Fruit fly (Drosophila melanogaster) whole organism, prepupa: ENCODE measurements around the gene CSN6.

Experiments used
- Blimp-1 ChIP-seq: fragments of 200-800 bp; sonication (Bioruptor generic); optimal IDR thresholded peaks from 3 replicates; lab custom pipeline; 2017; ENCODE audit warnings: missing biosample characterization, missing genetic modification characterization, mild to moderate bottlenecking, moderate library complexity, missing genetic modification reagents
- CG10631 ChIP-seq: fragments of 200-800 bp; sonication (Bioruptor generic); optimal IDR thresholded peaks from 2 replicates; lab custom pipeline; 2016; ENCODE audit warnings: missing biosample characterization, missing genetic modification characterization
- CG11294 ChIP-seq: fragments of 200-800 bp; sonication (Bioruptor generic); IDR thresholded peaks from 2 replicates; pipeline ENCODE4 v1.3.6; 2022; ENCODE audit warnings: missing biosample characterization, missing genetic modification characterization
- CG11902 ChIP-seq: fragments of 200-800 bp; sonication (Bioruptor generic); optimal IDR thresholded peaks from 3 replicates; lab custom pipeline; 2016; ENCODE audit warnings: missing biosample characterization, missing genetic modification characterization
- CG15336 ChIP-seq: fragments of 200-800 bp; sonication (Bioruptor generic); IDR thresholded peaks from 2 replicates; pipeline ENCODE4 v1.3.6; 2022; ENCODE audit warnings: missing biosample characterization, missing genetic modification characterization
- CG1621 ChIP-seq: fragments of 200-800 bp; sonication (Bioruptor generic); optimal IDR thresholded peaks from 3 replicates; lab custom pipeline; 2018; ENCODE audit warnings: missing biosample characterization, mild to moderate bottlenecking, missing genetic modification characterization
- CG16779 ChIP-seq: fragments of 200-800 bp; sonication (Bioruptor generic); optimal IDR thresholded peaks from 3 replicates; lab custom pipeline; 2017; ENCODE audit warnings: missing biosample characterization, mild to moderate bottlenecking, missing genetic modification characterization
- CG3032 ChIP-seq: fragments of 200-800 bp; optimal IDR thresholded peaks from 2 replicates; lab custom pipeline; 2019; ENCODE audit warnings: missing biosample characterization, mild to moderate bottlenecking, missing genetic modification characterization, moderate library complexity
- CG32006 ChIP-seq: fragments of 200-800 bp; sonication (Bioruptor generic); optimal IDR thresholded peaks from 3 replicates; lab custom pipeline; 2017; ENCODE audit warnings: missing biosample characterization, mild to moderate bottlenecking, missing genetic modification characterization
- CG34406 ChIP-seq: fragments of 200-800 bp; sonication (Bioruptor generic); optimal IDR thresholded peaks from 3 replicates; lab custom pipeline; 2016; ENCODE audit warnings: missing biosample characterization, missing genetic modification characterization
- CG3919 ChIP-seq: fragments of 200-800 bp; sonication (Bioruptor generic); optimal IDR thresholded peaks from 3 replicates; lab custom pipeline; 2016; ENCODE audit warnings: missing biosample characterization, missing genetic modification characterization
- CG4318 ChIP-seq: fragments of 200-800 bp; sonication (Bioruptor generic); optimal IDR thresholded peaks from 3 replicates; lab custom pipeline; 2017; ENCODE audit warnings: missing biosample characterization, mild to moderate bottlenecking, missing genetic modification characterization
- CG6163 ChIP-seq: fragments of 200-800 bp; sonication (Bioruptor generic); IDR thresholded peaks from 3 replicates; pipeline ENCODE4 v1.3.6; 2022; ENCODE audit warnings: missing biosample characterization, missing genetic modification characterization
- CG6276 ChIP-seq: fragments of 200-800 bp; sonication (Bioruptor generic); optimal IDR thresholded peaks from 2 replicates; lab custom pipeline; 2017; ENCODE audit warnings: missing biosample characterization, mild to moderate bottlenecking, missing genetic modification characterization
- CG6792 ChIP-seq: fragments of 200-800 bp; sonication (Bioruptor generic); optimal IDR thresholded peaks from 3 replicates; lab custom pipeline; 2016; ENCODE audit warnings: missing biosample characterization, missing genetic modification characterization
- CG6808 ChIP-seq: fragments of 200-800 bp; sonication (Bioruptor generic); optimal IDR thresholded peaks from 3 replicates; lab custom pipeline; 2017; ENCODE audit warnings: missing biosample characterization, missing genetic modification characterization, mild to moderate bottlenecking, moderate library complexity, missing genetic modification reagents
- CG6854 ChIP-seq: fragments of 200-800 bp; sonication (Bioruptor generic); optimal IDR thresholded peaks from 2 replicates; lab custom pipeline; 2017; ENCODE audit warnings: missing biosample characterization, mild to moderate bottlenecking, missing genetic modification characterization
- CG7368 ChIP-seq: fragments of 200-800 bp; sonication (Bioruptor generic); optimal IDR thresholded peaks from 3 replicates; lab custom pipeline; 2016; ENCODE audit warnings: missing biosample characterization, missing genetic modification characterization
- CG8119 ChIP-seq: fragments of 200-800 bp; sonication (Bioruptor generic); IDR thresholded peaks from 3 replicates; pipeline ENCODE4 v1.3.6; 2022; ENCODE audit warnings: missing biosample characterization, missing genetic modification characterization
- CG8319 ChIP-seq: fragments of 200-800 bp; sonication (Bioruptor generic); optimal IDR thresholded peaks from 3 replicates; lab custom pipeline; 2016; ENCODE audit warnings: missing biosample characterization, missing genetic modification characterization
- CG9139 ChIP-seq: fragments of 200-800 bp; sonication (Bioruptor generic); optimal IDR thresholded peaks from 3 replicates; lab custom pipeline; 2017; ENCODE audit warnings: missing biosample characterization, mild to moderate bottlenecking, missing genetic modification characterization
- Eip75B ChIP-seq: fragments of 200-800 bp; sonication (Bioruptor generic); optimal IDR thresholded peaks from 3 replicates; lab custom pipeline; 2016; ENCODE audit warnings: missing biosample characterization, missing genetic modification characterization
- Eip78C ChIP-seq: fragments of 200-800 bp; sonication (Bioruptor generic); peaks from one replicate; lab custom pipeline; 2016; ENCODE audit warnings: missing biosample characterization, missing genetic modification characterization
- Eip93F ChIP-seq: fragments of 200-800 bp; sonication (Bioruptor generic); optimal IDR thresholded peaks from 2 replicates; lab custom pipeline; 2016; ENCODE audit warnings: missing biosample characterization, mild to moderate bottlenecking, missing genetic modification characterization
- Hr38 ChIP-seq: sonication (Bioruptor generic); optimal IDR thresholded peaks from 2 replicates; lab custom pipeline; 2016; ENCODE audit warnings: missing biosample characterization, missing genetic modification characterization
- Hr39 ChIP-seq: fragments of 200-800 bp; sonication (Bioruptor generic); optimal IDR thresholded peaks from 2 replicates; lab custom pipeline; 2016; ENCODE audit warnings: missing biosample characterization, missing genetic modification characterization
- Lpt ChIP-seq: fragments of 200-800 bp; sonication (Bioruptor generic); optimal IDR thresholded peaks from 3 replicates; lab custom pipeline; 2016; ENCODE audit warnings: missing biosample characterization, missing genetic modification characterization
- Met ChIP-seq: fragments of 200-800 bp; sonication (Bioruptor generic); optimal IDR thresholded peaks from 3 replicates; lab custom pipeline; 2016; ENCODE audit warnings: missing biosample characterization, missing genetic modification characterization
- OdsH ChIP-seq: fragments of 200-800 bp; sonication (Bioruptor generic); optimal IDR thresholded peaks from 3 replicates; lab custom pipeline; 2016; ENCODE audit warnings: missing biosample characterization, missing genetic modification characterization
- Smox ChIP-seq: fragments of 200-800 bp; sonication (Bioruptor generic); optimal IDR thresholded peaks from 3 replicates; lab custom pipeline; 2016; ENCODE audit warnings: missing biosample characterization, missing genetic modification characterization
- Sox102F ChIP-seq: fragments of 200-800 bp; sonication (Bioruptor generic); optimal IDR thresholded peaks from 2 replicates; lab custom pipeline; 2016; ENCODE audit warnings: missing biosample characterization, mild to moderate bottlenecking, missing genetic modification characterization
- Sox14 ChIP-seq: fragments of 200-800 bp; sonication (Bioruptor generic); optimal IDR thresholded peaks from 3 replicates; lab custom pipeline; 2016; ENCODE audit warnings: missing biosample characterization, missing genetic modification characterization
- Sox15 ChIP-seq: fragments of 200-800 bp; sonication (Bioruptor generic); optimal IDR thresholded peaks from 3 replicates; lab custom pipeline; 2016; ENCODE audit warnings: missing biosample characterization, missing genetic modification characterization
- achi ChIP-seq: fragments of 200-800 bp; sonication (Bioruptor generic); optimal IDR thresholded peaks from 3 replicates; lab custom pipeline; 2016; ENCODE audit warnings: missing biosample characterization, missing genetic modification characterization
- acj6 ChIP-seq: fragments of 200-800 bp; sonication (Bioruptor generic); optimal IDR thresholded peaks from 3 replicates; lab custom pipeline; 2016; ENCODE audit warnings: missing biosample characterization, missing genetic modification characterization
- cyc ChIP-seq: fragments of 200-800 bp; sonication (Bioruptor generic); optimal IDR thresholded peaks from 3 replicates; lab custom pipeline; 2016; ENCODE audit warnings: missing biosample characterization, missing genetic modification characterization
- dac ChIP-seq: fragments of 200-800 bp; sonication (Bioruptor generic); optimal IDR thresholded peaks from 2 replicates; lab custom pipeline; 2017; ENCODE audit warnings: missing biosample characterization, mild to moderate bottlenecking, missing genetic modification characterization
- dsx ChIP-seq: fragments of 200-800 bp; optimal IDR thresholded peaks from 3 replicates; lab custom pipeline; 2019; ENCODE audit warnings: missing biosample characterization, mild to moderate bottlenecking, missing genetic modification characterization, moderate library complexity; ENCODE audit not compliant: poor library complexity, severe bottlenecking
- eg ChIP-seq: fragments of 200-800 bp; sonication (Bioruptor generic); IDR thresholded peaks from 3 replicates; pipeline ENCODE4 v1.3.6; 2022; ENCODE audit warnings: missing biosample characterization, missing genetic modification characterization
- esn ChIP-seq: fragments of 200-800 bp; sonication (Bioruptor generic); optimal IDR thresholded peaks from 2 replicates; lab custom pipeline; 2016; ENCODE audit warnings: missing biosample characterization, mild to moderate bottlenecking, missing genetic modification characterization, moderate library complexity
- fd59A ChIP-seq: fragments of 200-800 bp; sonication (Bioruptor generic); optimal IDR thresholded peaks from 2 replicates; lab custom pipeline; 2017; ENCODE audit warnings: missing biosample characterization, mild to moderate bottlenecking, missing genetic modification characterization, missing genetic modification reagents
- lz ChIP-seq: fragments of 200-800 bp; sonication (Bioruptor generic); optimal IDR thresholded peaks from 3 replicates; lab custom pipeline; 2016; ENCODE audit warnings: missing biosample characterization, missing genetic modification characterization
- net ChIP-seq: fragments of 200-800 bp; sonication (Bioruptor generic); optimal IDR thresholded peaks from 3 replicates; lab custom pipeline; 2016; ENCODE audit warnings: missing biosample characterization, missing genetic modification characterization
- pdm3 ChIP-seq: fragments of 200-800 bp; sonication (Bioruptor generic); optimal IDR thresholded peaks from 3 replicates; lab custom pipeline; 2016; ENCODE audit warnings: missing biosample characterization, missing genetic modification characterization
- salr ChIP-seq, 2 experiments: fragments of 200-800 bp; sonication (Bioruptor generic); optimal IDR thresholded peaks; 3 replicates each; lab custom pipeline; 2016 to 2018; ENCODE audit warnings: missing biosample characterization in 2 of 2, missing genetic modification characterization in 2 of 2, mild to moderate bottlenecking in 1 of 2
- spab ChIP-seq: fragments of 200-800 bp; sonication (Bioruptor generic); optimal IDR thresholded peaks from 2 replicates; lab custom pipeline; 2017; ENCODE audit warnings: missing biosample characterization, mild to moderate bottlenecking, missing genetic modification characterization, missing genetic modification reagents
- ss ChIP-seq, 2 experiments: fragments of 200-800 bp; sonication (Bioruptor generic); optimal IDR thresholded peaks; 2 replicates in 1 of 2; 3 replicates in 1 of 2; lab custom pipeline; 2017 to 2018; ENCODE audit warnings: mild to moderate bottlenecking in 2 of 2, missing biosample characterization in 2 of 2, missing genetic modification characterization in 2 of 2, moderate library complexity in 1 of 2
- svp ChIP-seq: fragments of 200-800 bp; sonication (Bioruptor generic); peaks from one replicate; lab custom pipeline; 2016; ENCODE audit warnings: missing biosample characterization, missing genetic modification characterization
- topi ChIP-seq: fragments of 200-800 bp; sonication (Bioruptor generic); optimal IDR thresholded peaks from 3 replicates; lab custom pipeline; 2016; ENCODE audit warnings: missing biosample characterization, missing genetic modification characterization
- vri ChIP-seq: fragments of 200-800 bp; sonication (Bioruptor generic); optimal IDR thresholded peaks from 3 replicates; lab custom pipeline; 2016; ENCODE audit warnings: missing biosample characterization, mild to moderate bottlenecking, missing genetic modification characterization

The CSN6 gene

dm6 chr3R:22536504-22537423 lies 43.8 kb upstream of the CSN6 start:
- peak; percentile 28 for TF ChIP-seq Sox102F (GFP tag; lab: Kevin White, UChicago)
- TF ChIP-seq Eip93F (GFP tag; lab: Kevin White, UChicago) = no peak
- peak; percentile 54 for TF ChIP-seq CG11902 (GFP tag; lab: Kevin White, UChicago)
- TF ChIP-seq CG3032 (tag; lab: Kevin White, UChicago) = peak; percentile 82
- no peak for TF ChIP-seq Blimp-1 (GFP tag; lab: Kevin White, UChicago)
- TF ChIP-seq dsx = peak; percentile 79
- peak; percentile 32 for TF ChIP-seq CG16779 (tag; lab: Kevin White, UChicago)
- TF ChIP-seq salr (GFP tag; optimal IDR thresholded peaks at IDR 0.05; lab: Kevin White, UChicago) = peak in 1 of 2 experiments; percentile 66
- peak; percentile 51 for TF ChIP-seq esn (GFP tag; lab: Kevin White, UChicago)
- TF ChIP-seq CG4318 (GFP tag; lab: Kevin White, UChicago) = no peak
- peak; percentile 44 for TF ChIP-seq CG8319 (GFP tag; lab: Kevin White, UChicago)
- no peak for TF ChIP-seq CG6854 (GFP tag; lab: Kevin White, UChicago)
- no peak for TF ChIP-seq Hr38 (GFP tag; lab: Kevin White, UChicago)
- no peak for TF ChIP-seq Smox
- peak; percentile 82 for TF ChIP-seq CG6163 (GFP tag; lab: Robert Waterston, UW)
- no peak for TF ChIP-seq CG8119
- TF ChIP-seq CG15336 (GFP tag; lab: Robert Waterston, UW) = no peak
- peak; percentile 83 for TF ChIP-seq svp
- TF ChIP-seq cyc (GFP tag; lab: Kevin White, UChicago) = peak; percentile 49
- peak; percentile 32 for TF ChIP-seq lz
- peak; percentile 57 for TF ChIP-seq Sox15 (GFP tag; lab: Kevin White, UChicago)
- TF ChIP-seq Sox14 (GFP tag; lab: Kevin White, UChicago) = peak; percentile 61
- peak; percentile 34 for TF ChIP-seq Hr39 (GFP tag; lab: Kevin White, UChicago)
- peak; percentile 71 for TF ChIP-seq achi
- peak; percentile 66 for TF ChIP-seq OdsH (GFP tag; lab: Kevin White, UChicago)
- TF ChIP-seq CG1621 (tag; lab: Kevin White, UChicago) = peak; percentile 77
- peak; percentile 73 for TF ChIP-seq CG6792 (GFP tag; lab: Kevin White, UChicago)
- TF ChIP-seq vri = peak; percentile 8
- TF ChIP-seq pdm3 (GFP tag; lab: Kevin White, UChicago) = peak; percentile 71
- TF ChIP-seq eg (GFP tag; lab: Robert Waterston, UW) = no peak
- TF ChIP-seq Met (GFP tag; lab: Kevin White, UChicago) = peak; percentile 57
- no peak for TF ChIP-seq dac
- TF ChIP-seq CG3919 (GFP tag; lab: Kevin White, UChicago) = peak; percentile 79
- peak; percentile 72 for TF ChIP-seq CG34406 (GFP tag; lab: Kevin White, UChicago)
- peak; percentile 46 for TF ChIP-seq net
- TF ChIP-seq CG6276 = no peak
- TF ChIP-seq spab (GFP tag; lab: Kevin White, UChicago) = peak; percentile 80
- no peak for TF ChIP-seq CG11294 (GFP tag; lab: Robert Waterston, UW)
- TF ChIP-seq Eip78C = peak; percentile 94
- TF ChIP-seq CG10631 (GFP tag; lab: Kevin White, UChicago) = peak; percentile 77
- peak; percentile 47 for TF ChIP-seq CG9139 (GFP tag; lab: Kevin White, UChicago)
- TF ChIP-seq acj6 (GFP tag; lab: Kevin White, UChicago) = peak; percentile 65
- TF ChIP-seq topi (GFP tag; lab: Kevin White, UChicago) = peak; percentile 50
- peak; percentile 73 for TF ChIP-seq fd59A (GFP tag; lab: Kevin White, UChicago)
- TF ChIP-seq CG6808 (GFP tag; lab: Kevin White, UChicago) = peak; percentile 80
- no peak for TF ChIP-seq Lpt (GFP tag; lab: Kevin White, UChicago)
- peak; percentile 82 for TF ChIP-seq Eip75B (GFP tag; lab: Kevin White, UChicago)
- TF ChIP-seq ss (GFP tag; optimal IDR thresholded peaks at IDR 0.05; lab: Kevin White, UChicago) = peak; percentile 71 to 73
- TF ChIP-seq CG32006 (GFP tag; lab: Kevin White, UChicago) = no peak
- peak; percentile 74 for TF ChIP-seq CG7368
